Worm (Caenorhabditis elegans): ENCODE data around the gene stip-1.

DNA sequence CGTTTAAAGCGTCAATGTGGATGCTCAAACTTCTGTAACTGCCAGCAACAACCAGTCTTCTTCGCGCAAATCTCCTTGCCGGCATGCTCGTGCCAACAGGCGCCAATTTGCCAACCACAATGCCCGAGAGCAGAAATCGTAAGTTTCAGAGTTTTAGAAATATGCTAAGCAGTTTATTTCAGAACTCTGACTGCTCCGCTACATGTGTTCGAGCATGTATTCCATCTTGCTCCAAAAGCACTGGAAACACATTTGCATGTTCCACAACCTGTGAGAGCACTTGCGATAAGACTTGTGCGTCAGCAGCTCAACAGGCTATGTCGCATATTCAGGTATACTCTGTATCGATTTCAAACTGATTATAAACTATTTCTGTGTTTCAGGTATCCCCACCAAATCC, 20.1 kb downstream of the stip-1 start:
- TF ChIP-seq elt-3 (tag; optimal IDR thresholded peaks at IDR 0.05) = no peak
- no peak for TF ChIP-seq lin-39 (tag; optimal IDR thresholded peaks at IDR 0.05)
- TF ChIP-seq nhr-237 (tag; optimal IDR thresholded peaks at IDR 0.05) = no peak
- no peak for TF ChIP-seq elt-1 (tag; optimal IDR thresholded peaks at IDR 0.05)
- TF ChIP-seq ZK546.5 (tag; optimal IDR thresholded peaks at IDR 0.05) = no peak
- TF ChIP-seq egl-27 (tag; optimal IDR thresholded peaks at IDR 0.05) = no peak
- no peak for TF ChIP-seq mbf-1 (tag; optimal IDR thresholded peaks at IDR 0.05)
- no peak for TF ChIP-seq skn-1 (tag; optimal IDR thresholded peaks at IDR 0.05)
- TF ChIP-seq unc-39 (tag; optimal IDR thresholded peaks at IDR 0.05) = no peak
- no peak for TF ChIP-seq snpc-4 (tag; optimal IDR thresholded peaks at IDR 0.05)
- TF ChIP-seq nhr-6 (tag; optimal IDR thresholded peaks at IDR 0.05) = no peak
- no peak for TF ChIP-seq aly-2 (tag; optimal IDR thresholded peaks at IDR 0.05)

All from whole organism, L2 larva.